Fruit fly (Drosophila melanogaster) whole organism, embryonic: ENCODE measurements around the gene CG5612.

Source experiments
- Antp ChIP-seq: fragments of 200-800 bp; sonication (Bioruptor generic); optimal IDR thresholded peaks from 3 replicates; lab custom pipeline; 2016; ENCODE audit warnings: missing biosample characterization, missing genetic modification characterization
- BtbVII ChIP-seq: fragments of 200-800 bp; sonication (Bioruptor generic); optimal IDR thresholded peaks from 3 replicates; lab custom pipeline; 2017; ENCODE audit warnings: missing biosample characterization, mild to moderate bottlenecking, missing genetic modification characterization
- CG1024 ChIP-seq: fragments of 200-800 bp; sonication (Bioruptor generic); IDR thresholded peaks from 2 replicates; pipeline ENCODE4 v1.3.6; 2022; ENCODE audit warnings: missing biosample characterization, missing genetic modification characterization
- CG10274 ChIP-seq: fragments of 200-800 bp; sonication (Bioruptor generic); optimal IDR thresholded peaks from 3 replicates; lab custom pipeline; 2017; ENCODE audit warnings: missing biosample characterization, mild to moderate bottlenecking, missing genetic modification characterization
- CG12219 ChIP-seq: fragments of 200-800 bp; sonication (Bioruptor generic); optimal IDR thresholded peaks from 3 replicates; lab custom pipeline; 2018; ENCODE audit warnings: missing biosample characterization, mild to moderate bottlenecking, missing genetic modification characterization
- CG12236 ChIP-seq: fragments of 200-800 bp; sonication (Bioruptor generic); optimal IDR thresholded peaks from 2 replicates; lab custom pipeline; 2016; ENCODE audit warnings: missing biosample characterization, missing genetic modification characterization
- CG13287 ChIP-seq: fragments of 200-800 bp; sonication (Bioruptor generic); IDR thresholded peaks from 2 replicates; pipeline ENCODE4 v1.3.6; 2022; ENCODE audit warnings: missing biosample characterization, missing genetic modification characterization; ENCODE audit not compliant: partially characterized antibody
- CG15011 ChIP-seq: fragments of 200-800 bp; sonication (Bioruptor generic); optimal IDR thresholded peaks from 3 replicates; lab custom pipeline; 2018; ENCODE audit warnings: missing biosample characterization, mild to moderate bottlenecking, missing genetic modification characterization
- CG17186 ChIP-seq: fragments of 200-800 bp; sonication (Bioruptor generic); optimal IDR thresholded peaks from 3 replicates; lab custom pipeline; 2017; ENCODE audit warnings: missing biosample characterization, missing genetic modification reagents, missing genetic modification characterization
- CG18262 ChIP-seq: fragments of 200-800 bp; optimal IDR thresholded peaks from 3 replicates; lab custom pipeline; 2019; ENCODE audit warnings: missing biosample characterization, mild to moderate bottlenecking, missing genetic modification characterization, moderate library complexity
- CG18476 ChIP-seq: fragments of 200-800 bp; sonication (Bioruptor generic); optimal IDR thresholded peaks from 2 replicates; lab custom pipeline; 2016; ENCODE audit warnings: missing biosample characterization, mild to moderate bottlenecking, missing genetic modification characterization
- CG18764 ChIP-seq: fragments of 200-800 bp; sonication (Bioruptor generic); optimal IDR thresholded peaks from 3 replicates; lab custom pipeline; 2016; ENCODE audit warnings: missing biosample characterization, missing genetic modification characterization
- CG2116 ChIP-seq: fragments of 200-800 bp; sonication (Bioruptor generic); optimal IDR thresholded peaks from 3 replicates; lab custom pipeline; 2018; ENCODE audit warnings: missing biosample characterization, mild to moderate bottlenecking, missing genetic modification characterization
- CG3065 ChIP-seq: fragments of 200-800 bp; sonication (Bioruptor generic); optimal IDR thresholded peaks from 2 replicates; lab custom pipeline; 2016; ENCODE audit warnings: missing biosample characterization, missing genetic modification characterization
- CG3995 ChIP-seq: fragments of 200-800 bp; sonication (Bioruptor generic); optimal IDR thresholded peaks from 3 replicates; lab custom pipeline; 2016; ENCODE audit warnings: missing biosample characterization, missing genetic modification characterization
- CG4404 ChIP-seq: fragments of 200-800 bp; sonication (Bioruptor generic); IDR thresholded peaks from 2 replicates; pipeline ENCODE4 v1.3.6; 2022; ENCODE audit warnings: missing biosample characterization, missing genetic modification characterization
- CG5953 ChIP-seq: fragments of 200-800 bp; sonication (Bioruptor generic); IDR thresholded peaks from 2 replicates; pipeline ENCODE4 v1.3.6; 2022; ENCODE audit warnings: missing biosample characterization, missing genetic modification characterization
- CG6654 ChIP-seq: fragments of 200-800 bp; sonication (Bioruptor generic); optimal IDR thresholded peaks from 2 replicates; lab custom pipeline; 2017; ENCODE audit warnings: missing biosample characterization, mild to moderate bottlenecking, missing genetic modification characterization
- CG7987 ChIP-seq: fragments of 200-800 bp; sonication (Bioruptor generic); optimal IDR thresholded peaks from 2 replicates; lab custom pipeline; 2018; ENCODE audit warnings: missing biosample characterization, mild to moderate bottlenecking, missing genetic modification characterization, moderate library complexity
- CG9817 ChIP-seq: fragments of 200-800 bp; sonication (Bioruptor generic); optimal IDR thresholded peaks from 2 replicates; lab custom pipeline; 2018; ENCODE audit warnings: missing biosample characterization, mild to moderate bottlenecking, missing genetic modification characterization, moderate library complexity
- CG9932 ChIP-seq: fragments of 200-800 bp; sonication (Bioruptor generic); IDR thresholded peaks from 2 replicates; pipeline ENCODE4 v1.3.6; 2022; ENCODE audit warnings: missing biosample characterization, missing genetic modification characterization
- Deaf1 ChIP-seq: fragments of 200-800 bp; optimal IDR thresholded peaks from 3 replicates; lab custom pipeline; 2019; ENCODE audit warnings: missing biosample characterization, mild to moderate bottlenecking, missing genetic modification characterization, moderate library complexity
- E2f1 ChIP-seq: fragments of 200-800 bp; sonication (Bioruptor generic); IDR thresholded peaks from 2 replicates; pipeline ENCODE4 v1.3.6; 2022; ENCODE audit warnings: missing biosample characterization, missing genetic modification characterization
- Elba2 ChIP-seq: fragments of 200-800 bp; sonication (Bioruptor generic); optimal IDR thresholded peaks from 3 replicates; lab custom pipeline; 2016; ENCODE audit warnings: missing biosample characterization, missing genetic modification characterization
- H15 ChIP-seq: fragments of 200-800 bp; sonication (Bioruptor generic); IDR thresholded peaks from 3 replicates; pipeline ENCODE4 v1.3.6; 2022; ENCODE audit warnings: missing biosample characterization, missing genetic modification characterization
- HLHmδ ChIP-seq: fragments of 200-800 bp; sonication (Bioruptor generic); optimal IDR thresholded peaks from 2 replicates; lab custom pipeline; 2018; ENCODE audit warnings: missing biosample characterization, mild to moderate bottlenecking, missing genetic modification characterization, moderate library complexity
- Med ChIP-seq: fragments of 200-800 bp; sonication (Bioruptor generic); peaks from one replicate; lab custom pipeline; 2016; ENCODE audit warnings: missing biosample characterization, missing genetic modification characterization, mild to moderate bottlenecking, inconsistent platforms, moderate library complexity
- Mes4 ChIP-seq: fragments of 200-800 bp; sonication (Bioruptor generic); optimal IDR thresholded peaks from 2 replicates; lab custom pipeline; 2016; ENCODE audit warnings: missing biosample characterization, missing genetic modification characterization
- NK7.1 ChIP-seq: fragments of 200-800 bp; sonication (Bioruptor generic); optimal IDR thresholded peaks from 3 replicates; lab custom pipeline; 2016; ENCODE audit warnings: missing biosample characterization, missing genetic modification characterization
- Nf-YC ChIP-seq: fragments of 200-800 bp; optimal IDR thresholded peaks from 3 replicates; lab custom pipeline; 2019; ENCODE audit warnings: missing biosample characterization, mild to moderate bottlenecking, missing genetic modification characterization, moderate library complexity
- Poxn ChIP-seq: fragments of 200-800 bp; sonication (Bioruptor generic); IDR thresholded peaks from 2 replicates; pipeline ENCODE4 v1.3.6; 2022; ENCODE audit warnings: missing biosample characterization, missing genetic modification characterization
- Sox100B ChIP-seq: fragments of 200-800 bp; sonication (Bioruptor generic); optimal IDR thresholded peaks from 3 replicates; lab custom pipeline; 2018; ENCODE audit warnings: missing biosample characterization, mild to moderate bottlenecking, missing genetic modification characterization
- Xbp1 ChIP-seq: fragments of 200-800 bp; sonication (Bioruptor generic); optimal IDR thresholded peaks from 3 replicates; lab custom pipeline; 2016; ENCODE audit warnings: missing biosample characterization, mild to moderate bottlenecking, missing genetic modification characterization
- ac ChIP-seq: fragments of 200-800 bp; sonication (Bioruptor generic); optimal IDR thresholded peaks from 3 replicates; lab custom pipeline; 2017; ENCODE audit warnings: missing biosample characterization, mild to moderate bottlenecking, missing genetic modification characterization
- ci ChIP-seq: fragments of 200-800 bp; sonication (Bioruptor generic); IDR thresholded peaks from 3 replicates; pipeline ENCODE4 v1.3.6; 2022; ENCODE audit warnings: missing biosample characterization, missing genetic modification characterization
- crol ChIP-seq: fragments of 200-800 bp; sonication (Bioruptor generic); IDR thresholded peaks from 2 replicates; pipeline ENCODE4 v1.3.6; 2022; ENCODE audit warnings: missing biosample characterization, missing genetic modification characterization
- esg ChIP-seq: fragments of 200-800 bp; sonication (Bioruptor generic); conservative IDR thresholded peaks from 2 replicates; pipeline ENCODE4 v1.3.6; 2022; ENCODE audit warnings: missing biosample characterization, missing genetic modification characterization
- jumu ChIP-seq: fragments of 200-800 bp; sonication (Bioruptor generic); optimal IDR thresholded peaks from 3 replicates; lab custom pipeline; 2016; ENCODE audit warnings: missing biosample characterization, missing genetic modification characterization
- lab ChIP-seq: fragments of 200-800 bp; sonication (Bioruptor generic); optimal IDR thresholded peaks from 3 replicates; lab custom pipeline; 2017; ENCODE audit warnings: missing biosample characterization, missing genetic modification characterization, mild to moderate bottlenecking, moderate library complexity, missing genetic modification reagents
- lola ChIP-seq, 3 experiments: fragments of >200 bp in 2 of 3; fragments of 200-800 bp in 1 of 3; sonication (Bioruptor generic) in 1 of 3; optimal IDR thresholded peaks; 2 replicates each; lab custom pipeline; 2017 to 2019; ENCODE audit warnings: missing biosample characterization in 3 of 3, missing genetic modification characterization in 3 of 3, mild to moderate bottlenecking in 1 of 3, moderate library complexity in 1 of 3
- nau ChIP-seq: fragments of 200-800 bp; sonication (Bioruptor generic); optimal IDR thresholded peaks from 3 replicates; lab custom pipeline; 2017; ENCODE audit warnings: missing biosample characterization, mild to moderate bottlenecking, missing genetic modification characterization, missing genetic modification reagents
- pan ChIP-seq, 4 experiments: fragments of >200 bp in 3 of 4; fragments of 200-800 bp in 1 of 4; sonication (Bioruptor generic) in 1 of 4; optimal IDR thresholded peaks in 3 of 4; IDR thresholded peaks in 1 of 4; 2 replicates each; pipeline versions ENCODE4 v1.3.6 to Lab custom; 2017 to 2022; ENCODE audit warnings: missing biosample characterization in 2 of 4, missing genetic modification characterization in 2 of 4, mixed read lengths in 1 of 4
- run ChIP-seq: fragments of 200-800 bp; sonication (Bioruptor generic); optimal IDR thresholded peaks from 3 replicates; lab custom pipeline; 2018; ENCODE audit warnings: missing biosample characterization, mild to moderate bottlenecking, missing genetic modification characterization
- seq ChIP-seq: fragments of 200-800 bp; sonication (Bioruptor generic); IDR thresholded peaks from 2 replicates; pipeline ENCODE4 v1.3.6; 2022; ENCODE audit warnings: missing biosample characterization, missing genetic modification characterization
- tin ChIP-seq: fragments of 200-800 bp; sonication (Bioruptor generic); optimal IDR thresholded peaks from 3 replicates; lab custom pipeline; 2016; ENCODE audit warnings: missing biosample characterization, missing genetic modification characterization
- tna ChIP-seq: fragments of 200-800 bp; sonication (Bioruptor generic); IDR thresholded peaks from 2 replicates; pipeline ENCODE4 v1.3.6; 2022; ENCODE audit warnings: missing biosample characterization, missing genetic modification characterization; ENCODE audit not compliant: partially characterized antibody
- toy ChIP-seq: fragments of 200-800 bp; sonication (Bioruptor generic); IDR thresholded peaks from 2 replicates; pipeline ENCODE4 v1.3.6; 2022; ENCODE audit warnings: missing biosample characterization, missing genetic modification characterization
- tx ChIP-seq: fragments of 200-800 bp; sonication (Bioruptor generic); optimal IDR thresholded peaks from 2 replicates; lab custom pipeline; 2016; ENCODE audit warnings: missing biosample characterization, missing genetic modification characterization

Gene CG5612

dm6 chr3R:27607218-27607929 is 18.4 kb downstream of the CG5612 start, which contains the start of the genes dsd and Tusp (continued):
- TF ChIP-seq Sox100B (GFP tag; lab: Kevin White, UChicago) (peak; percentile 70), CG10274 (GFP tag; lab: Kevin White, UChicago) (peak; percentile 23), CG7987 (peak; percentile 73), H15 (GFP tag; lab: Robert Waterston, UW) (peak; percentile 63), CG17186 (no peak), CG9932 (peak; percentile 92), CG18262 (tag; lab: Kevin White, UChicago) (peak; percentile 72), E2f1 (GFP tag; lab: Robert Waterston, UW) (peak; percentile 58), CG3995 (peak; percentile 39), jumu (GFP tag; lab: Kevin White, UChicago) (peak; percentile 59), Deaf1 (tag; lab: Kevin White, UChicago) (no peak), toy (no peak), Med (GFP tag; lab: Kevin White, UChicago) (peak; percentile 97), ci (GFP tag; lab: Robert Waterston, UW) (peak; percentile 81), Poxn (GFP tag; lab: Robert Waterston, UW) (peak; percentile 57), CG1024 (GFP tag; lab: Robert Waterston, UW) (peak; percentile 72; the same call in 1 of the 2 replicates), BtbVII (GFP tag; lab: Kevin White, UChicago) (peak; percentile 39), Nf-YC (tag; lab: Kevin White, UChicago) (peak; percentile 65), CG6654 (peak; percentile 10), seq (GFP tag; lab: Robert Waterston, UW) (no peak), HLHmδ (GFP tag; lab: Kevin White, UChicago) (peak; percentile 25), esg (GFP tag; lab: Robert Waterston, UW) (0 out of 2 replicates have a peak, but pooled peaks have one; percentile 43), tin (GFP tag; lab: Kevin White, UChicago) (peak; percentile 84), CG13287 (GFP tag; lab: Robert Waterston, UW) (peak; percentile 57), Xbp1 (peak; percentile 91), Elba2 (GFP tag; lab: Kevin White, UChicago) (no peak), CG18764 (GFP tag; lab: Kevin White, UChicago) (peak; percentile 78), CG3065 (GFP tag; lab: Kevin White, UChicago) (peak; percentile 24), Mes4 (GFP tag; lab: Kevin White, UChicago) (peak; percentile 6), CG15011 (GFP tag; lab: Kevin White, UChicago) (no peak), Antp (GFP tag; lab: Kevin White, UChicago) (peak; percentile 86), lab (GFP tag; lab: Kevin White, UChicago) (peak; percentile 84), nau (GFP tag; lab: Kevin White, UChicago) (no peak), lola (GFP tag; optimal IDR thresholded peaks at IDR 0.05; lab: Kevin White, UChicago) (peak in 1 of 3 experiments; percentile 63), CG2116 (GFP tag; lab: Kevin White, UChicago) (peak; percentile 76), crol (GFP tag; lab: Robert Waterston, UW) (0 out of 2 replicates have a peak, but pooled peaks have one; percentile 11), CG9817 (peak; percentile 77), CG12219 (GFP tag; lab: Kevin White, UChicago) (peak; percentile 14), run (tag; lab: Kevin White, UChicago) (no peak), CG5953 (GFP tag; lab: Robert Waterston, UW) (peak; percentile 42; the same call in 1 of the 2 replicates), CG18476 (GFP tag; lab: Kevin White, UChicago) (peak; percentile 54), pan (optimal IDR thresholded peaks at IDR 0.05; lab: Kevin White, UChicago) (no peak), pan (GFP tag; optimal IDR thresholded peaks at IDR 0.05 in 1 of 2, IDR thresholded peaks at IDR 0.05 in 1 of 2) (peak in 1 of 2 experiments; percentile 72), NK7.1 (GFP tag; lab: Kevin White, UChicago) (no peak), CG12236 (GFP tag; lab: Kevin White, UChicago) (peak; percentile 13), CG4404 (GFP tag; lab: Robert Waterston, UW) (peak; percentile 46; the same call in 1 of the 2 replicates), tx (GFP tag; lab: Kevin White, UChicago) (peak; percentile 66), tna (GFP tag; lab: Robert Waterston, UW) (peak; percentile 24; the same call in 1 of the 2 replicates), ac (GFP tag; lab: Kevin White, UChicago) (no peak)
